Fruit fly (Drosophila melanogaster): ENCODE measurements around the gene Sbf.

DNA sequence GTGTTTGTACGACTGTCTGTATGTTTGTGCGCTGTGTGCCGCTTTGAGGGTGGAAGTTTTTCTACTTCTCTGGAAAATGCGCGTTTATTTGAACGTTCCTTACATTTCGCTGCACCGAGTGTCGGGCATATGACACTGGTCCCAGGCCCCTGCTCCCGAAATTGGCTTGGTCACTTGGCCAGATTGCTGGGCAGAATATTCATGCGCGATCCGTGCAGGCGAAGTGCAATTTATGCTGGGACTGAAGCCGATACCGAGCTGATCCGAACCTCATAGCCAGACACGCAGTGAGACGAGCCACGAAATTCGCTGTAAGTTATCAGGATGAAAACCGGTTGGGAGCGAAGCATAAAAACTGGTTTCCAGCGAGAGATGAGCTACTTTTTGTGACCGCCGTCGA, 17.9 kb downstream of the Sbf start:
- TF ChIP-seq fd96Ca (GFP tag; IDR thresholded peaks at IDR 0.05) = peak; percentile 84
- TF ChIP-seq CG13204 (GFP tag; optimal IDR thresholded peaks at IDR 0.05) = no peak
- no peak for TF ChIP-seq EcR (GFP tag; optimal IDR thresholded peaks at IDR 0.05)
- no peak for TF ChIP-seq D1 (tag; optimal IDR thresholded peaks at IDR 0.05)
- no peak for TF ChIP-seq Pif1B (GFP tag; optimal IDR thresholded peaks at IDR 0.05)
- TF ChIP-seq CG14655 (GFP tag; optimal IDR thresholded peaks at IDR 0.05) = no peak
- TF ChIP-seq CG12605 (GFP tag; IDR thresholded peaks at IDR 0.05) = 0 out of 2 replicates have a peak, but pooled peaks have one; percentile 15
- TF ChIP-seq CG9948 (tag; optimal IDR thresholded peaks at IDR 0.05) = no peak
- TF ChIP-seq CG10348 (GFP tag; IDR thresholded peaks at IDR 0.05) = no peak
- peak; percentile 6; the same call in 1 of the 2 replicates for TF ChIP-seq rn (GFP tag; IDR thresholded peaks at IDR 0.05)

All from whole organism, pupa.